Worm (Caenorhabditis elegans) whole organism, L4 larva: ENCODE results near the gene ivns-1.
A peak's percentile ranks its signal among the peaks of the same experiment; 100 is the strongest.

Experiments used
- D1046.2 ChIP-seq: fragments of 200-800 bp; sonication (Bioruptor generic); IDR thresholded peaks from 2 replicates; pipeline ENCODE4 v1.3.6; 2022; ENCODE audit warnings: missing genetic modification characterization, missing compliant biosample characterization
- R02D3.7 ChIP-seq: fragments of 150-350 bp; sonication (generic microtip); optimal IDR thresholded peaks from 3 replicates; lab custom pipeline; 2014; ENCODE audit warnings: missing biosample characterization, missing genetic modification characterization
- Y105C5A.15 ChIP-seq: fragments of 200-800 bp; sonication (Bioruptor generic); IDR thresholded peaks from 2 replicates; pipeline ENCODE4 v1.3.6; 2022; ENCODE audit warnings: missing genetic modification characterization, missing compliant biosample characterization
- Y48G9A.11 ChIP-seq: fragments of 200-800 bp; sonication (Bioruptor generic); IDR thresholded peaks from 2 replicates; pipeline ENCODE4 v1.3.6; 2022; ENCODE audit warnings: missing genetic modification reagents, missing genetic modification characterization, missing compliant biosample characterization
- Y75B8A.6 ChIP-seq: fragments of 200-800 bp; sonication (Bioruptor generic); IDR thresholded peaks from 2 replicates; pipeline ENCODE4 v1.3.6; 2022; ENCODE audit warnings: missing genetic modification reagents, missing genetic modification characterization, missing compliant biosample characterization
- aha-1 ChIP-seq: fragments of 150-350 bp; peaks from one replicate; lab custom pipeline; 2014; ENCODE audit warnings: missing biosample characterization, missing genetic modification characterization
- aly-2 ChIP-seq: sonication (generic microtip); optimal IDR thresholded peaks from 2 replicates; lab custom pipeline; 2018; ENCODE audit warnings: missing biosample characterization, missing genetic modification characterization
- ama-1 ChIP-seq: fragments of 150-350 bp; optimal IDR thresholded peaks from 2 replicates; lab custom pipeline; 2014; ENCODE audit warnings: inconsistent platforms, mixed read lengths
- arid-1 ChIP-seq: fragments of 200-800 bp; sonication (Bioruptor generic); conservative IDR thresholded peaks from 2 replicates; pipeline ENCODE4 v1.3.6; 2022; ENCODE audit warnings: missing genetic modification reagents, missing genetic modification characterization, missing compliant biosample characterization
- ceh-62 ChIP-seq: sonication (generic microtip); optimal IDR thresholded peaks from 2 replicates; lab custom pipeline; 2017; ENCODE audit warnings: missing biosample characterization, missing genetic modification characterization
- daf-16 ChIP-seq, 3 experiments: sonication (generic microtip); optimal IDR thresholded peaks; 2 replicates each; lab custom pipeline; 2016 to 2017; ENCODE audit warnings: missing genetic modification characterization in 3 of 3, missing genetic modification reagents in 3 of 3, mild to moderate bottlenecking in 2 of 3, missing compliant biosample characterization in 2 of 3, missing biosample characterization in 1 of 3, moderate library complexity in 1 of 3
- dmd-6 ChIP-seq: fragments of 200-800 bp; sonication (Bioruptor generic); IDR thresholded peaks from 2 replicates; pipeline ENCODE4 v1.3.6; 2022; ENCODE audit warnings: missing genetic modification reagents, missing genetic modification characterization, missing compliant biosample characterization
- dmd-9 ChIP-seq: fragments of 200-800 bp; sonication (Bioruptor generic); IDR thresholded peaks from 2 replicates; pipeline ENCODE4 v1.3.6; 2022; ENCODE audit warnings: missing genetic modification reagents, missing genetic modification characterization, missing compliant biosample characterization
- egl-43 ChIP-seq: fragments of 200-800 bp; sonication (Bioruptor generic); IDR thresholded peaks from 2 replicates; pipeline ENCODE4 v1.3.6; 2022; ENCODE audit warnings: missing genetic modification reagents, missing genetic modification characterization, missing compliant biosample characterization
- fkh-10 ChIP-seq: fragments of 150-350 bp; optimal IDR thresholded peaks from 2 replicates; lab custom pipeline; 2014; ENCODE audit warnings: missing biosample characterization, missing genetic modification reagents, missing genetic modification characterization
- gei-8 ChIP-seq: fragments of 200-800 bp; sonication (Bioruptor generic); optimal IDR thresholded peaks from 2 replicates; lab custom pipeline; 2018; ENCODE audit warnings: mild to moderate bottlenecking, missing genetic modification characterization, missing compliant biosample characterization
- hif-1 ChIP-seq, 2 experiments: sonication (generic microtip); optimal IDR thresholded peaks; 2 replicates each; lab custom pipeline; 2016 to 2017; ENCODE audit warnings: missing compliant biosample characterization in 2 of 2, missing genetic modification characterization in 2 of 2, missing genetic modification reagents in 2 of 2, missing genotype in 2 of 2, mild to moderate bottlenecking in 1 of 2
- hlh-11 ChIP-seq: fragments of 200-800 bp; sonication (Bioruptor generic); optimal IDR thresholded peaks from 2 replicates; lab custom pipeline; 2018; ENCODE audit warnings: mild to moderate bottlenecking, missing genetic modification characterization, missing compliant biosample characterization
- hlh-30 ChIP-seq: sonication (generic microtip); optimal IDR thresholded peaks from 2 replicates; lab custom pipeline; 2017; ENCODE audit warnings: antibody characterized with exemption, mild to moderate bottlenecking, missing genetic modification characterization, missing compliant biosample characterization; ENCODE audit not compliant: insufficient read depth
- hmg-1.1 ChIP-seq: fragments of 200-800 bp; sonication (Bioruptor generic); IDR thresholded peaks from 2 replicates; pipeline ENCODE4 v1.3.6; 2022; ENCODE audit warnings: missing genetic modification reagents, missing genetic modification characterization, missing compliant biosample characterization
- lim-7 ChIP-seq: fragments of 200-800 bp; sonication (Bioruptor generic); IDR thresholded peaks from 2 replicates; pipeline ENCODE4 v1.3.6; 2022; ENCODE audit warnings: missing genetic modification characterization, missing compliant biosample characterization
- lin-1 ChIP-seq: fragments of 200-800 bp; sonication (Bioruptor generic); IDR thresholded peaks from 2 replicates; pipeline ENCODE4 v1.3.6; 2022; ENCODE audit warnings: missing genetic modification reagents, missing genetic modification characterization, missing compliant biosample characterization
- lin-29 ChIP-seq: fragments of 200-800 bp; sonication (Bioruptor generic); IDR thresholded peaks from 2 replicates; pipeline ENCODE4 v1.3.6; 2022; ENCODE audit warnings: missing genetic modification reagents, missing genetic modification characterization, missing compliant biosample characterization
- lin-39 ChIP-seq: fragments of 150-350 bp; optimal IDR thresholded peaks from 2 replicates; lab custom pipeline; 2014; ENCODE audit warnings: missing biosample characterization, missing genetic modification reagents, missing genetic modification characterization
- mdl-1 ChIP-seq, 2 experiments: fragments of 150-350 bp in 1 of 2; sonication (generic microtip) in 1 of 2; optimal IDR thresholded peaks; 2 replicates each; lab custom pipeline; 2014 to 2017; ENCODE audit warnings: missing biosample characterization in 2 of 2, missing genetic modification characterization in 2 of 2
- mep-1 ChIP-seq: fragments of 150-350 bp; sonication (generic microtip); optimal IDR thresholded peaks from 3 replicates; lab custom pipeline; 2014; ENCODE audit warnings: missing biosample characterization, missing genetic modification characterization
- mes-2 ChIP-seq: sonication (generic microtip); optimal IDR thresholded peaks from 2 replicates; lab custom pipeline; 2016; ENCODE audit warnings: missing genotype, mild to moderate bottlenecking, missing genetic modification characterization, missing compliant biosample characterization; ENCODE audit not compliant: poor library complexity, severe bottlenecking
- mxl-2 ChIP-seq: fragments of 200-800 bp; sonication (Bioruptor generic); conservative IDR thresholded peaks from 2 replicates; pipeline ENCODE4 v1.3.6; 2022; ENCODE audit warnings: missing genetic modification reagents, missing genetic modification characterization, missing compliant biosample characterization
- mxl-3 ChIP-seq: fragments of 200-800 bp; sonication (Bioruptor generic); optimal IDR thresholded peaks from 2 replicates; lab custom pipeline; 2018; ENCODE audit warnings: mild to moderate bottlenecking, missing genetic modification characterization, missing compliant biosample characterization
- nhr-102 ChIP-seq: sonication (generic microtip); optimal IDR thresholded peaks from 2 replicates; lab custom pipeline; 2016; ENCODE audit warnings: mild to moderate bottlenecking, missing genetic modification characterization, moderate library complexity, missing compliant biosample characterization
- nhr-11 ChIP-seq: fragments of 150-350 bp; optimal IDR thresholded peaks from 2 replicates; lab custom pipeline; 2014; ENCODE audit warnings: missing biosample characterization, missing genetic modification characterization
- nhr-25 ChIP-seq: sonication (generic microtip); optimal IDR thresholded peaks from 2 replicates; lab custom pipeline; 2017; ENCODE audit warnings: missing genetic modification characterization, mild to moderate bottlenecking, missing compliant biosample characterization, antibody characterized with exemption, moderate library complexity, borderline replicate concordance; ENCODE audit not compliant: insufficient read depth
- pha-4 ChIP-seq, 2 experiments: fragments of 150-350 bp in 1 of 2; fragments of 200-800 bp in 1 of 2; sonication (Bioruptor generic) in 1 of 2; IDR thresholded peaks in 1 of 2; optimal IDR thresholded peaks in 1 of 2; 2 replicates each; pipeline versions ENCODE4 v1.3.6 to Lab custom; 2014 to 2022; ENCODE audit warnings: missing genetic modification characterization in 2 of 2, missing genetic modification reagents in 2 of 2, missing biosample characterization in 1 of 2, missing compliant biosample characterization in 1 of 2
- pqm-1 ChIP-seq: sonication (generic microtip); optimal IDR thresholded peaks from 2 replicates; lab custom pipeline; 2017; ENCODE audit warnings: missing biosample characterization, missing genetic modification characterization
- rbr-2 ChIP-seq: sonication (generic microtip); optimal IDR thresholded peaks from 2 replicates; lab custom pipeline; 2016; ENCODE audit warnings: missing genotype, missing genetic modification characterization, missing compliant biosample characterization
- set-16 ChIP-seq: fragments of 200-800 bp; sonication (Bioruptor generic); IDR thresholded peaks from 2 replicates; pipeline ENCODE4 v1.3.6; 2022; ENCODE audit warnings: missing genetic modification reagents, missing genetic modification characterization, missing compliant biosample characterization
- snpc-1.2 ChIP-seq: fragments of 200-800 bp; sonication (Bioruptor generic); IDR thresholded peaks from 2 replicates; pipeline ENCODE4 v1.3.6; 2022; ENCODE audit warnings: missing genetic modification reagents, missing genetic modification characterization, missing compliant biosample characterization
- snpc-4 ChIP-seq: fragments of 150-350 bp; optimal IDR thresholded peaks from 2 replicates; lab custom pipeline; 2014; ENCODE audit warnings: missing biosample characterization, missing genetic modification characterization
- tra-1 ChIP-seq: fragments of 200-800 bp; sonication (Bioruptor generic); IDR thresholded peaks from 2 replicates; pipeline ENCODE4 v1.3.6; 2022; ENCODE audit warnings: missing genetic modification reagents, missing genetic modification characterization, missing compliant biosample characterization
- unc-62 ChIP-seq, 3 experiments: fragments of 150-350 bp in 1 of 3; sonication (generic microtip); optimal IDR thresholded peaks in 2 of 3; peaks in 1 of 3; 1 replicate in 1 of 3; 2 replicates in 2 of 3; lab custom pipeline; 2014 to 2017; ENCODE audit warnings: missing biosample characterization in 3 of 3, missing genetic modification characterization in 3 of 3, missing genetic modification reagents in 3 of 3, missing genotype in 1 of 3
- zag-1 ChIP-seq: fragments of 150-350 bp; optimal IDR thresholded peaks from 2 replicates; lab custom pipeline; 2014; ENCODE audit warnings: missing biosample characterization, missing genetic modification characterization
- zfp-2 ChIP-seq: sonication (generic microtip); optimal IDR thresholded peaks from 2 replicates; lab custom pipeline; 2016; ENCODE audit warnings: mild to moderate bottlenecking, missing genetic modification characterization, missing compliant biosample characterization

Gene ivns-1

ce11 chrX:12630005-12630404 is 4.1 kb downstream of the ivns-1 start:
- no peak for TF ChIP-seq nhr-102 (tag; lab: Kevin White, UChicago)
- no peak for TF ChIP-seq nhr-25 (tag; lab: Kevin White, UChicago)
- no peak for TF ChIP-seq pha-4 (GFP tag; IDR thresholded peaks at IDR 0.05; lab: Robert Waterston, UW)
- TF ChIP-seq pha-4 (tag; optimal IDR thresholded peaks at IDR 0.05; lab: Kevin White, UChicago), result peak; percentile 83
- TF ChIP-seq arid-1 (GFP tag; lab: Robert Waterston, UW), result no peak
- TF ChIP-seq hlh-30 (tag; lab: Kevin White, UChicago), result peak; percentile 38
- peak in 1 of 2 experiments; percentile 13 for TF ChIP-seq daf-16 (GFP tag; optimal IDR thresholded peaks at IDR 0.05; lab: Kevin White, UChicago)
- no peak for TF ChIP-seq daf-16 (tag; optimal IDR thresholded peaks at IDR 0.05; lab: Kevin White, UChicago)

DNA sequence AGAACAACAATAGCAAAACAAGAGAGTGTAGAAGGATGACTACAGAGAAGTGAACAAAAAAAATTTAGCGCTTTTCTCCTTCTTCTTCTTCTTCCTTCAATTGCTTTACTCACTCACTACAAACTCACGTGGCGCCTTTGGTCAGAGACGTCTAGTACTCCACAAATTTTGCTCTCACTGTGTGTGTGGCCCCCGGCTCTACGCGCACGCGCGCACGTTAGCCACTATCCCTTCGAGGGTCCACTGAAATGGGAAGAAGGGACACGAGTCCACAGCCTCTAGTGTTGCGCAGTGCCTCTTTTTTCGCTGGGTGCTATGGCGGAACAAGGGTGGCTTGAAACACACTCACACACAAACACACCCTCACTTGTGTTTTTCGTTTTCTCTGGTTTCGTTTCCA is 4.9 kb downstream of the ivns-1 start:
- no peak for TF ChIP-seq snpc-1.2
- TF ChIP-seq D1046.2 (GFP tag; lab: Robert Waterston, UW), result no peak
- TF ChIP-seq nhr-11 (tag; lab: Kevin White, UChicago), result no peak
- TF ChIP-seq Y75B8A.6 (GFP tag; lab: Robert Waterston, UW), result no peak
- TF ChIP-seq ama-1 (lab: Kevin White, UChicago), result no peak
- TF ChIP-seq set-16 (GFP tag; lab: Robert Waterston, UW), result peak; percentile 61
- peak; percentile 87 for TF ChIP-seq aha-1 (tag; lab: Kevin White, UChicago)
- peak; percentile 74 for TF ChIP-seq fkh-10 (GFP tag; lab: Kevin White, UChicago)
- TF ChIP-seq zag-1 (tag; lab: Kevin White, UChicago), result no peak
- 0 out of 2 replicates have a peak, but pooled peaks have one; percentile 19 for TF ChIP-seq lin-1 (GFP tag; lab: Robert Waterston, UW)
- peak; percentile 71 for TF ChIP-seq hmg-1.1 (GFP tag; lab: Robert Waterston, UW)
- TF ChIP-seq mes-2 (tag; lab: Kevin White, UChicago), result no peak
- TF ChIP-seq lin-29 (GFP tag; lab: Robert Waterston, UW), result no peak
- peak; percentile 33 for TF ChIP-seq mep-1 (tag; lab: Kevin White, UChicago)
- TF ChIP-seq mxl-3 (GFP tag; lab: Kevin White, UChicago), result peak; percentile 4
- no peak for TF ChIP-seq lin-39 (tag; lab: Kevin White, UChicago)
- peak; percentile 63 to 84 for TF ChIP-seq mdl-1 (tag; optimal IDR thresholded peaks at IDR 0.05; lab: Kevin White, UChicago)
- TF ChIP-seq egl-43, result peak; percentile 54; the same call in 1 of the 2 replicates
- TF ChIP-seq Y48G9A.11 (GFP tag; lab: Robert Waterston, UW), result peak; percentile 28; the same call in 1 of the 2 replicates
- no peak for TF ChIP-seq gei-8 (GFP tag; lab: Kevin White, UChicago)
- peak in 1 of 2 experiments; percentile 18 for TF ChIP-seq hif-1 (tag; optimal IDR thresholded peaks at IDR 0.05; lab: Kevin White, UChicago)
- TF ChIP-seq zfp-2 (tag; lab: Kevin White, UChicago), result no peak
- TF ChIP-seq hlh-11 (tag; lab: Kevin White, UChicago), result peak; percentile 18
- peak; percentile 8; the same call in 1 of the 2 replicates for TF ChIP-seq dmd-6 (GFP tag; lab: Robert Waterston, UW)
- peak; percentile 22 for TF ChIP-seq rbr-2 (tag; lab: Kevin White, UChicago)
- peak; percentile 77 for TF ChIP-seq hlh-30 (tag; lab: Kevin White, UChicago)
- TF ChIP-seq, all 104 proteins: peak for 15

ce11 chrX:12627797-12628196 is 6.4 kb downstream of the ivns-1 start:
- TF ChIP-seq D1046.2 (GFP tag; lab: Robert Waterston, UW), result 0 out of 2 replicates have a peak, but pooled peaks have one; percentile 17
- TF ChIP-seq arid-1 (GFP tag; lab: Robert Waterston, UW), result no peak
- no peak for TF ChIP-seq snpc-1.2
- TF ChIP-seq ceh-62 (tag; lab: Kevin White, UChicago), result no peak
- TF ChIP-seq dmd-6 (GFP tag; lab: Robert Waterston, UW), result peak; percentile 85
- TF ChIP-seq R02D3.7, result no peak
- no peak for TF ChIP-seq hif-1 (tag; optimal IDR thresholded peaks at IDR 0.05; lab: Kevin White, UChicago)
- TF ChIP-seq lin-1 (GFP tag; lab: Robert Waterston, UW), result 0 out of 2 replicates have a peak, but pooled peaks have one; percentile 22
- TF ChIP-seq snpc-4 (tag; lab: Kevin White, UChicago), result no peak
- TF ChIP-seq aly-2 (tag; lab: Kevin White, UChicago), result no peak
- no peak for TF ChIP-seq dmd-9
- peak; percentile 56 for TF ChIP-seq hlh-30 (tag; lab: Kevin White, UChicago)
- TF ChIP-seq Y105C5A.15 (GFP tag; lab: Robert Waterston, UW), result no peak
- TF ChIP-seq mep-1 (tag; lab: Kevin White, UChicago), result peak; percentile 20
- TF ChIP-seq mes-2 (tag; lab: Kevin White, UChicago), result peak; percentile 17
- TF ChIP-seq hlh-11 (tag; lab: Kevin White, UChicago), result peak; percentile 81
- TF ChIP-seq mxl-2 (GFP tag; lab: Robert Waterston, UW), result peak; percentile 54; the same call in 1 of the 2 replicates
- peak in 1 of 2 experiments; percentile 42 for TF ChIP-seq unc-62 (GFP tag; optimal IDR thresholded peaks at IDR 0.05 in 1 of 2; lab: Kevin White, UChicago)
- TF ChIP-seq unc-62 (tag; optimal IDR thresholded peaks at IDR 0.05; lab: Kevin White, UChicago), result no peak
- peak in 1 of 2 experiments; percentile 69 for TF ChIP-seq mdl-1 (tag; optimal IDR thresholded peaks at IDR 0.05; lab: Kevin White, UChicago)
- TF ChIP-seq pqm-1, result peak; percentile 85
- 0 out of 2 replicates have a peak, but pooled peaks have one; percentile 51 for TF ChIP-seq tra-1
- TF ChIP-seq lim-7 (GFP tag; lab: Robert Waterston, UW), result no peak
